Fruit fly (Drosophila melanogaster) whole organism, embryonic: Measurements from ENCODE around the gene CG15439.
A peak's percentile ranks its signal among the peaks of the same experiment; 100 is the strongest.

Experiments used
- Atf6 ChIP-seq: fragments of 200-800 bp; sonication (Bioruptor generic); IDR thresholded peaks from 2 replicates; pipeline ENCODE4 v1.3.6; 2022; ENCODE audit warnings: missing biosample characterization, missing genetic modification characterization
- CG11247 ChIP-seq: fragments of 200-800 bp; sonication (Bioruptor generic); IDR thresholded peaks from 2 replicates; pipeline ENCODE4 v1.3.6; 2022; ENCODE audit warnings: missing biosample characterization, missing genetic modification characterization
- CG12391 ChIP-seq: fragments of 200-800 bp; sonication (Bioruptor generic); optimal IDR thresholded peaks from 3 replicates; lab custom pipeline; 2018; ENCODE audit warnings: missing biosample characterization, mild to moderate bottlenecking, missing genetic modification characterization, moderate library complexity
- CG13123 ChIP-seq: fragments of 200-800 bp; sonication (Bioruptor generic); optimal IDR thresholded peaks from 2 replicates; lab custom pipeline; 2016; ENCODE audit warnings: missing biosample characterization, missing genetic modification characterization
- CG14014 ChIP-seq: fragments of 200-800 bp; sonication (Bioruptor generic); IDR thresholded peaks from 2 replicates; pipeline ENCODE4 v1.3.6; 2022; ENCODE audit warnings: missing biosample characterization, missing genetic modification characterization
- CG17328 ChIP-seq: fragments of 200-800 bp; sonication (Bioruptor generic); IDR thresholded peaks from 2 replicates; pipeline ENCODE4 v1.3.6; 2022; ENCODE audit warnings: missing biosample characterization, missing genetic modification characterization
- CG17568 ChIP-seq: fragments of 200-800 bp; sonication (Bioruptor generic); optimal IDR thresholded peaks from 2 replicates; lab custom pipeline; 2018; ENCODE audit warnings: missing biosample characterization, mild to moderate bottlenecking, missing genetic modification characterization, moderate library complexity
- CG18011 ChIP-seq: fragments of 200-800 bp; sonication (Bioruptor generic); optimal IDR thresholded peaks from 2 replicates; lab custom pipeline; 2017; ENCODE audit warnings: missing biosample characterization, missing genetic modification characterization, mild to moderate bottlenecking, moderate library complexity, missing genotype
- CG2889 ChIP-seq: fragments of 200-800 bp; sonication (Bioruptor generic); IDR thresholded peaks from 3 replicates; pipeline ENCODE4 v1.3.6; 2022; ENCODE audit warnings: missing biosample characterization, missing genetic modification characterization
- CG30020 ChIP-seq: fragments of 200-800 bp; optimal IDR thresholded peaks from 2 replicates; lab custom pipeline; 2019; ENCODE audit warnings: missing biosample characterization, mild to moderate bottlenecking, missing genetic modification characterization, moderate library complexity
- CG31441 ChIP-seq: fragments of 200-800 bp; sonication (Bioruptor generic); IDR thresholded peaks from 2 replicates; pipeline ENCODE4 v1.3.6; 2022; ENCODE audit warnings: missing biosample characterization, missing genetic modification characterization
- CG34224 ChIP-seq: fragments of 200-800 bp; sonication (Bioruptor generic); IDR thresholded peaks from 3 replicates; pipeline ENCODE4 v1.3.6; 2022; ENCODE audit warnings: missing biosample characterization, missing genetic modification characterization; ENCODE audit not compliant: partially characterized antibody
- CG3995 ChIP-seq: fragments of 200-800 bp; sonication (Bioruptor generic); optimal IDR thresholded peaks from 3 replicates; lab custom pipeline; 2016; ENCODE audit warnings: missing biosample characterization, missing genetic modification characterization
- CG4707 ChIP-seq: fragments of 200-800 bp; sonication (Bioruptor generic); optimal IDR thresholded peaks from 2 replicates; lab custom pipeline; 2018; ENCODE audit warnings: missing biosample characterization, mild to moderate bottlenecking, missing genetic modification characterization, moderate library complexity
- CG4854 ChIP-seq: fragments of 200-800 bp; sonication (Bioruptor generic); optimal IDR thresholded peaks from 2 replicates; lab custom pipeline; 2016; ENCODE audit warnings: missing biosample characterization, missing genetic modification characterization, inconsistent platforms
- CG6791 ChIP-seq: fragments of 200-800 bp; sonication (Bioruptor generic); IDR thresholded peaks from 3 replicates; pipeline ENCODE4 v1.3.6; 2022; ENCODE audit warnings: missing biosample characterization, missing genetic modification characterization; ENCODE audit not compliant: partially characterized antibody
- CG7928 ChIP-seq: fragments of 200-800 bp; sonication (Bioruptor generic); optimal IDR thresholded peaks from 2 replicates; lab custom pipeline; 2017; ENCODE audit warnings: missing biosample characterization, mild to moderate bottlenecking, missing genetic modification characterization
- CG9727 ChIP-seq: fragments of 200-800 bp; sonication (Bioruptor generic); optimal IDR thresholded peaks from 3 replicates; lab custom pipeline; 2017; ENCODE audit warnings: missing biosample characterization, mild to moderate bottlenecking, missing genetic modification characterization
- CHES-1-like ChIP-seq: fragments of 200-800 bp; sonication (Bioruptor generic); optimal IDR thresholded peaks from 2 replicates; lab custom pipeline; 2016; ENCODE audit warnings: missing biosample characterization, missing genetic modification characterization
- CrebB ChIP-seq: fragments of 200-800 bp; sonication (Bioruptor generic); optimal IDR thresholded peaks from 3 replicates; lab custom pipeline; 2018; ENCODE audit warnings: missing biosample characterization, mild to moderate bottlenecking, missing genetic modification characterization
- Dip2 ChIP-seq: fragments of 200-800 bp; sonication (Bioruptor generic); IDR thresholded peaks from 2 replicates; pipeline ENCODE4 v1.3.6; 2022; ENCODE audit warnings: missing biosample characterization, missing genetic modification characterization
- Doc2 ChIP-seq: fragments of 200-800 bp; sonication (Bioruptor generic); IDR thresholded peaks from 2 replicates; pipeline ENCODE4 v1.3.6; 2022; ENCODE audit warnings: missing biosample characterization, missing genetic modification characterization
- GATAe ChIP-seq: fragments of 200-800 bp; sonication (Bioruptor generic); conservative IDR thresholded peaks from 2 replicates; pipeline ENCODE4 v1.3.6; 2022; ENCODE audit warnings: missing biosample characterization, missing genetic modification characterization
- HLH3B ChIP-seq: fragments of 200-800 bp; sonication (Bioruptor generic); IDR thresholded peaks from 2 replicates; pipeline ENCODE4 v1.3.6; 2022; ENCODE audit warnings: missing biosample characterization, missing genetic modification characterization
- Hr78 ChIP-seq, 2 experiments: fragments of 200-800 bp in 1 of 2; fragments of >200 bp in 1 of 2; sonication (Bioruptor generic) in 1 of 2; optimal IDR thresholded peaks; 2 replicates each; lab custom pipeline; 2017 to 2019; ENCODE audit warnings: missing biosample characterization in 2 of 2, missing genetic modification characterization in 2 of 2, mild to moderate bottlenecking in 1 of 2, moderate library complexity in 1 of 2
- Max ChIP-seq: fragments of 200-800 bp; sonication (Bioruptor generic); optimal IDR thresholded peaks from 2 replicates; lab custom pipeline; 2016; ENCODE audit warnings: missing biosample characterization, mild to moderate bottlenecking, missing genetic modification characterization
- Meics ChIP-seq: fragments of 200-800 bp; sonication (Bioruptor generic); optimal IDR thresholded peaks from 2 replicates; lab custom pipeline; 2017; ENCODE audit warnings: missing biosample characterization, mild to moderate bottlenecking, missing genetic modification characterization
- Mes4 ChIP-seq: fragments of 200-800 bp; sonication (Bioruptor generic); optimal IDR thresholded peaks from 2 replicates; lab custom pipeline; 2016; ENCODE audit warnings: missing biosample characterization, missing genetic modification characterization
- Side ChIP-seq: fragments of 200-800 bp; sonication (Bioruptor generic); optimal IDR thresholded peaks from 2 replicates; lab custom pipeline; 2016; ENCODE audit warnings: missing biosample characterization, missing genetic modification characterization
- Sin3A ChIP-seq: fragments of >200 bp; optimal IDR thresholded peaks from 2 replicates; lab custom pipeline; 2018
- Spps ChIP-seq: fragments of 200-800 bp; sonication (Bioruptor generic); optimal IDR thresholded peaks from 2 replicates; lab custom pipeline; 2018; ENCODE audit warnings: missing biosample characterization, mild to moderate bottlenecking, missing genetic modification characterization
- Stat92E ChIP-seq, 3 experiments: fragments of >200 bp in 2 of 3; fragments of 200-800 bp in 1 of 3; sonication (Bioruptor generic) in 1 of 3; optimal IDR thresholded peaks; 2 replicates each; lab custom pipeline; 2017 to 2019; ENCODE audit warnings: missing biosample characterization in 3 of 3, missing genetic modification characterization in 3 of 3, mild to moderate bottlenecking in 1 of 3, moderate library complexity in 1 of 3
- Vsx1 ChIP-seq: fragments of 200-800 bp; sonication (Bioruptor generic); optimal IDR thresholded peaks from 2 replicates; lab custom pipeline; 2017; ENCODE audit warnings: missing biosample characterization, mild to moderate bottlenecking, missing genetic modification characterization, missing genetic modification reagents
- Xbp1 ChIP-seq: fragments of 200-800 bp; sonication (Bioruptor generic); optimal IDR thresholded peaks from 3 replicates; lab custom pipeline; 2016; ENCODE audit warnings: missing biosample characterization, mild to moderate bottlenecking, missing genetic modification characterization
- ato ChIP-seq: fragments of 200-800 bp; sonication (Bioruptor generic); IDR thresholded peaks from 2 replicates; pipeline ENCODE4 v1.3.6; 2022; ENCODE audit warnings: missing biosample characterization, missing genetic modification characterization; ENCODE audit not compliant: partially characterized antibody
- cas ChIP-seq: fragments of 200-800 bp; sonication (Bioruptor generic); IDR thresholded peaks from 2 replicates; pipeline ENCODE4 v1.3.6; 2022; ENCODE audit warnings: missing biosample characterization, missing genetic modification characterization
- chif ChIP-seq, 2 experiments: fragments of 200-800 bp; sonication (Bioruptor generic); optimal IDR thresholded peaks; 3 replicates each; lab custom pipeline; 2016; ENCODE audit warnings: missing biosample characterization in 2 of 2, missing genetic modification characterization in 2 of 2
- cwo ChIP-seq: fragments of 200-800 bp; sonication (Bioruptor generic); optimal IDR thresholded peaks from 3 replicates; lab custom pipeline; 2017; ENCODE audit warnings: missing biosample characterization, missing genetic modification characterization, mild to moderate bottlenecking, moderate library complexity, missing genetic modification reagents
- gro ChIP-seq: fragments of 200-800 bp; sonication (Bioruptor generic); optimal IDR thresholded peaks from 2 replicates; lab custom pipeline; 2016; ENCODE audit warnings: missing biosample characterization, missing genetic modification characterization
- hb ChIP-seq: fragments of 200-800 bp; sonication (Bioruptor generic); IDR thresholded peaks from 3 replicates; pipeline ENCODE4 v1.3.6; 2022; ENCODE audit warnings: missing biosample characterization, missing genetic modification characterization; ENCODE audit not compliant: partially characterized antibody
- inv ChIP-seq: fragments of 200-800 bp; sonication (Bioruptor generic); IDR thresholded peaks from 2 replicates; pipeline ENCODE4 v1.3.6; 2022; ENCODE audit warnings: missing biosample characterization, missing genetic modification characterization; ENCODE audit not compliant: partially characterized antibody
- jing ChIP-seq: fragments of 200-800 bp; sonication (Bioruptor generic); optimal IDR thresholded peaks from 2 replicates; lab custom pipeline; 2018; ENCODE audit warnings: missing biosample characterization, mild to moderate bottlenecking, missing genetic modification characterization
- pb ChIP-seq: fragments of 200-800 bp; sonication (Bioruptor generic); optimal IDR thresholded peaks from 3 replicates; lab custom pipeline; 2016; ENCODE audit warnings: missing biosample characterization, missing genetic modification characterization
- sens ChIP-seq: fragments of 200-800 bp; sonication (Bioruptor generic); peaks from one replicate; lab custom pipeline; 2016; ENCODE audit warnings: missing biosample characterization, missing genetic modification characterization
- sim ChIP-seq: fragments of 200-800 bp; sonication (Bioruptor generic); IDR thresholded peaks from 2 replicates; pipeline ENCODE4 v1.3.6; 2022; ENCODE audit warnings: missing biosample characterization, missing genetic modification characterization
- so ChIP-seq: fragments of 200-800 bp; sonication (Bioruptor generic); IDR thresholded peaks from 3 replicates; pipeline ENCODE4 v1.3.6; 2022; ENCODE audit warnings: missing biosample characterization, missing genetic modification characterization
- tio ChIP-seq: fragments of 200-800 bp; sonication (Bioruptor generic); optimal IDR thresholded peaks from 2 replicates; lab custom pipeline; 2017; ENCODE audit warnings: missing biosample characterization, missing genetic modification characterization, inconsistent platforms
- vnd ChIP-seq: fragments of 200-800 bp; sonication (Bioruptor generic); IDR thresholded peaks from 3 replicates; pipeline ENCODE4 v1.3.6; 2022; ENCODE audit warnings: missing biosample characterization, missing genetic modification characterization; ENCODE audit not compliant: partially characterized antibody
- wdn ChIP-seq: fragments of 200-800 bp; sonication (Bioruptor generic); IDR thresholded peaks from 2 replicates; pipeline ENCODE4 v1.3.6; 2022; ENCODE audit warnings: missing biosample characterization, missing genetic modification characterization

Gene CG15439

DNA sequence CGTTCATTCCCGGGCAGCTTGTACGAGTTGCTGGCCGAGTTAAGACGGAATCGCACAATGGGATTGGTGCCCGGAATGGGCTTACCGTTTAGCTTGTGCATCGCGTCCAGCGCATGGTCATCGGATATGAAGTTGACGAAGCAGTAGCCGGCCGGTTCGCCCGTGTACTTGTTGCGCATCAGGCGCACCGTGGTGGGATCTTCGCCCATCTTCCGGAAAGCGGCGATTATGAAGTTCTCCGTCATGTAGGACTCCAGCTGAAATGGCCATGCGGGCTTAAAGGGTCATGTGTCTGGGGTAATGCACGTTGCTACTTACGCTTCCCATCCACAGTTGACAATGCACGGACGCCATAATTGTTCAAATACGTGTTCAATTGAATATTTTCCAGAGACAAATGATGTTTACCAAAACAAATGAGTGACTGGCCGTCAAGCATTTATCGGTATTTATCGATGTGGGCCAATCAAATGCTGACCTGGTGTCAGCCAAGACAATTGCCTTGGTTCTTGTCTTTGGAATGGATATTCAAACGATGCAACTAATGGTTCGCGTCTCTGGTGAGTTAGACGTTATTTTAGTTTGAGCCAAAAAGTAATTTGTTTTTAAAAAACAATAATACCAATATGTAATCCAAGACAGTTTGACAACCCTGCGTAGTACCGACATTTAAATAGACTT is 1.3 kb upstream of the CG15439 start, which contains the start of the genes Secp43 and ND-B8 (continued):
- TF ChIP-seq CG34224 (GFP tag; lab: Robert Waterston, UW) (peak; percentile 62), Sin3A (peak; percentile 64), Vsx1 (GFP tag; lab: Kevin White, UChicago) (peak; percentile 11), hb (GFP tag; lab: Robert Waterston, UW) (peak; percentile 81), CG2889 (GFP tag; lab: Robert Waterston, UW) (no peak), Dip2 (GFP tag; lab: Robert Waterston, UW) (no peak), vnd (GFP tag; lab: Robert Waterston, UW) (peak; percentile 59), gro (GFP tag; lab: Kevin White, UChicago) (peak; percentile 45), Mes4 (no peak), CG31441 (GFP tag; lab: Robert Waterston, UW) (no peak), CHES-1-like (peak; percentile 46), CG4854 (GFP tag; lab: Kevin White, UChicago) (no peak), sens (GFP tag; lab: Kevin White, UChicago) (no peak), Meics (GFP tag; lab: Kevin White, UChicago) (no peak), so (GFP tag; lab: Robert Waterston, UW) (no peak), jing (GFP tag; lab: Kevin White, UChicago) (no peak), CG30020 (tag; lab: Kevin White, UChicago) (peak; percentile 18), inv (GFP tag; lab: Robert Waterston, UW) (peak; percentile 63; the same call in 1 of the 2 replicates), Hr78 (GFP tag; optimal IDR thresholded peaks at IDR 0.05; lab: Kevin White, UChicago) (no peak), Side (GFP tag; lab: Kevin White, UChicago) (no peak), Xbp1 (peak; percentile 0), CG17328 (no peak), CG3995 (GFP tag; lab: Kevin White, UChicago) (no peak), CG11247 (GFP tag; lab: Robert Waterston, UW) (no peak), pb (no peak), CG7928 (GFP tag; lab: Kevin White, UChicago) (peak; percentile 34), ato (peak; percentile 77), tio (GFP tag; lab: Kevin White, UChicago) (no peak)

DNA sequence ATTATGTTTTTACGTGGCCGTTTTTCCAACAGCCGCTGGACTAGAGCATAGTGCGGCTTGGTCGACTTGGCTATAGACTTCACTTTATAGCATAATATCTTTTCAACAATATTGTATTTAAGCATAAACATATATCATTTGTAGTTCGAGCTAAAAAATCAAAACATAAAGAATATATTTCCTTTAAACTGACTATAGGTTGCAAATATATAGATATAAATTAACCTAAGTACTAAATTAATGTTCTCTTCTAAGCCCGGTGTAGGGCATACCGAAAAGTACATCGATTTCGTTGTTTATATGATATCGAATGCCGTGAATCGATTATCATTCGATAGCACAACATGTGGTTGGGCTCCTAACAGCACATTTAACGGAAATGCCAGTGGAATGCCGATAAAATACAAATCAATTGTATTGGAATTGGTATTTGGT is 4.2 kb downstream of the CG15439 start, which contains the start of gene MFS18:
Gene MFS18 (minus strand): TSS at position 54 of the 435 bp plus-strand sequence.
- TF ChIP-seq CG12391 (tag; lab: Kevin White, UChicago): peak; percentile 98
- peak; percentile 99 for TF ChIP-seq HLH3B (GFP tag; lab: Robert Waterston, UW)
- TF ChIP-seq Stat92E (GFP tag; optimal IDR thresholded peaks at IDR 0.05; lab: Kevin White, UChicago): peak in 1 of 3 experiments; percentile 96
- peak; percentile 85 for TF ChIP-seq CG18011 (GFP tag; lab: Kevin White, UChicago)
- TF ChIP-seq CG7928 (GFP tag; lab: Kevin White, UChicago): peak; percentile 76
- peak; percentile 98 for TF ChIP-seq wdn (GFP tag; lab: Robert Waterston, UW)
- TF ChIP-seq Max: peak; percentile 99
- peak; percentile 98 for TF ChIP-seq cwo (GFP tag; lab: Kevin White, UChicago)
- peak; percentile 92 for TF ChIP-seq CrebB (tag; lab: Kevin White, UChicago)
- no peak for TF ChIP-seq CG17568 (GFP tag; lab: Kevin White, UChicago)
- TF ChIP-seq Atf6 (GFP tag; lab: Robert Waterston, UW): peak; percentile 99
- peak; percentile 88 for TF ChIP-seq CG6791 (GFP tag; lab: Robert Waterston, UW)
- peak; percentile 73 for TF ChIP-seq CG4707 (GFP tag; lab: Kevin White, UChicago)
- TF ChIP-seq Doc2: peak; percentile 94
- no peak for TF ChIP-seq tio (GFP tag; lab: Kevin White, UChicago)
- peak; percentile 93 for TF ChIP-seq CG13123 (GFP tag; lab: Kevin White, UChicago)
- peak; percentile 99 for TF ChIP-seq CG14014 (GFP tag; lab: Robert Waterston, UW)
- peak; percentile 80 to 86 for TF ChIP-seq chif (GFP tag; optimal IDR thresholded peaks at IDR 0.05; lab: Kevin White, UChicago)
- peak; percentile 97 for TF ChIP-seq GATAe
- TF ChIP-seq Spps (tag; lab: Kevin White, UChicago): peak; percentile 100
- TF ChIP-seq CG9727: peak; percentile 99
- TF ChIP-seq cas (GFP tag; lab: Robert Waterston, UW): peak; percentile 98
- no peak for TF ChIP-seq Vsx1 (GFP tag; lab: Kevin White, UChicago)
- peak; percentile 99 for TF ChIP-seq sim (GFP tag; lab: Robert Waterston, UW)
